Worm (Caenorhabditis elegans) whole organism, L2 larva: ENCODE data around the gene abhd-5.2.

ENCODE experiments used
- C34F6.9 ChIP-seq: fragments of 150-350 bp; optimal IDR thresholded peaks from 2 replicates; lab custom pipeline; 2014; ENCODE audit warnings: missing biosample characterization, missing genetic modification characterization
- F13H6.1 ChIP-seq: sonication (generic microtip); optimal IDR thresholded peaks from 2 replicates; lab custom pipeline; 2016; ENCODE audit warnings: missing genetic modification characterization, missing compliant biosample characterization
- R02D3.7 ChIP-seq: fragments of 150-350 bp; optimal IDR thresholded peaks from 2 replicates; lab custom pipeline; 2014; ENCODE audit warnings: missing biosample characterization, missing genetic modification characterization
- Y55F3AM.14 ChIP-seq: fragments of 200-800 bp; sonication (Bioruptor generic); optimal IDR thresholded peaks from 2 replicates; lab custom pipeline; 2018; ENCODE audit warnings: mild to moderate bottlenecking, missing genetic modification characterization, missing compliant biosample characterization
- ZK546.5 ChIP-seq: sonication (generic microtip); optimal IDR thresholded peaks from 2 replicates; lab custom pipeline; 2017; ENCODE audit warnings: missing biosample characterization, missing genetic modification characterization
- alr-1 ChIP-seq: fragments of 150-350 bp; optimal IDR thresholded peaks from 2 replicates; lab custom pipeline; 2014; ENCODE audit warnings: missing biosample characterization, missing genetic modification characterization
- ama-1 ChIP-seq: fragments of 150-350 bp; optimal IDR thresholded peaks from 2 replicates; lab custom pipeline; 2018; ENCODE audit warnings: inconsistent platforms
- blmp-1 ChIP-seq: sonication (generic microtip); optimal IDR thresholded peaks from 2 replicates; lab custom pipeline; 2017; ENCODE audit warnings: missing genetic modification characterization, mild to moderate bottlenecking, missing compliant biosample characterization, antibody characterized with exemption, moderate library complexity; ENCODE audit not compliant: insufficient read depth
- ceh-16 ChIP-seq: fragments of 150-350 bp; optimal IDR thresholded peaks from 2 replicates; lab custom pipeline; 2014; ENCODE audit warnings: missing biosample characterization, missing genetic modification characterization
- ceh-82 ChIP-seq: fragments of 150-350 bp; optimal IDR thresholded peaks from 2 replicates; lab custom pipeline; 2014; ENCODE audit warnings: missing biosample characterization, missing genetic modification characterization
- crh-2 ChIP-seq: sonication (generic microtip); optimal IDR thresholded peaks from 2 replicates; lab custom pipeline; 2017; ENCODE audit warnings: missing biosample characterization, missing genetic modification characterization
- dmd-4 ChIP-seq: sonication (generic microtip); optimal IDR thresholded peaks from 2 replicates; lab custom pipeline; 2017; ENCODE audit warnings: missing biosample characterization, missing genetic modification characterization
- egl-27 ChIP-seq: sonication (generic microtip); optimal IDR thresholded peaks from 3 replicates; lab custom pipeline; 2017; ENCODE audit warnings: missing biosample characterization, missing genetic modification reagents, missing genetic modification characterization
- elt-1 ChIP-seq: fragments of 150-350 bp; optimal IDR thresholded peaks from 2 replicates; lab custom pipeline; 2014; ENCODE audit warnings: missing biosample characterization, missing genetic modification characterization
- elt-3 ChIP-seq: sonication (generic microtip); optimal IDR thresholded peaks from 2 replicates; lab custom pipeline; 2017; ENCODE audit warnings: missing biosample characterization, missing genetic modification characterization
- fos-1 ChIP-seq: fragments of 150-350 bp; optimal IDR thresholded peaks from 2 replicates; lab custom pipeline; 2014; ENCODE audit warnings: missing biosample characterization, missing genetic modification characterization
- gmeb-1 ChIP-seq: fragments of 150-350 bp; optimal IDR thresholded peaks from 2 replicates; lab custom pipeline; 2014; ENCODE audit warnings: missing biosample characterization, missing genetic modification characterization
- lin-11 ChIP-seq: fragments of 150-350 bp; sonication (generic microtip); optimal IDR thresholded peaks from 2 replicates; lab custom pipeline; 2014; ENCODE audit warnings: missing biosample characterization, missing genetic modification characterization, inconsistent platforms, mixed read lengths
- lin-13 ChIP-seq: fragments of 150-350 bp; optimal IDR thresholded peaks from 2 replicates; lab custom pipeline; 2014; ENCODE audit warnings: missing biosample characterization, missing genetic modification reagents, missing genetic modification characterization
- lsy-2 ChIP-seq, 2 experiments: fragments of 150-350 bp in 1 of 2; sonication (generic microtip) in 1 of 2; optimal IDR thresholded peaks; 2 replicates each; lab custom pipeline; 2014 to 2017; ENCODE audit warnings: missing biosample characterization in 2 of 2, missing genetic modification characterization in 2 of 2
- mab-5 ChIP-seq: fragments of 150-350 bp; optimal IDR thresholded peaks from 2 replicates; lab custom pipeline; 2014; ENCODE audit warnings: missing biosample characterization, missing genetic modification characterization
- mbf-1 ChIP-seq: sonication (generic microtip); optimal IDR thresholded peaks from 2 replicates; lab custom pipeline; 2017; ENCODE audit warnings: missing biosample characterization, missing genetic modification characterization
- mdl-1 ChIP-seq, 2 experiments: fragments of 150-350 bp in 1 of 2; sonication (generic microtip) in 1 of 2; optimal IDR thresholded peaks; 2 replicates each; lab custom pipeline; 2017; ENCODE audit warnings: missing biosample characterization in 2 of 2, missing genetic modification characterization in 2 of 2
- nhr-10 ChIP-seq: sonication (generic microtip); optimal IDR thresholded peaks from 2 replicates; lab custom pipeline; 2017; ENCODE audit warnings: missing biosample characterization, missing genetic modification characterization
- nhr-11 ChIP-seq: fragments of 150-350 bp; optimal IDR thresholded peaks from 2 replicates; lab custom pipeline; 2014; ENCODE audit warnings: missing biosample characterization, missing genetic modification characterization
- nhr-12 ChIP-seq: fragments of 150-350 bp; optimal IDR thresholded peaks from 2 replicates; lab custom pipeline; 2014; ENCODE audit warnings: missing biosample characterization, missing genetic modification characterization
- nhr-129 ChIP-seq: fragments of 150-350 bp; optimal IDR thresholded peaks from 2 replicates; lab custom pipeline; 2014; ENCODE audit warnings: missing biosample characterization, missing genetic modification characterization
- nhr-21 ChIP-seq: fragments of 150-350 bp; optimal IDR thresholded peaks from 2 replicates; lab custom pipeline; 2014; ENCODE audit warnings: missing biosample characterization, missing genetic modification characterization
- nhr-23 ChIP-seq: fragments of 150-350 bp; optimal IDR thresholded peaks from 2 replicates; lab custom pipeline; 2014; ENCODE audit warnings: missing biosample characterization, missing genetic modification reagents, missing genetic modification characterization
- nhr-25 ChIP-seq: fragments of 150-350 bp; sonication (generic microtip); optimal IDR thresholded peaks from 3 replicates; lab custom pipeline; 2014; ENCODE audit warnings: missing biosample characterization, missing genetic modification characterization
- nhr-6 ChIP-seq: fragments of 150-350 bp; optimal IDR thresholded peaks from 2 replicates; lab custom pipeline; 2014; ENCODE audit warnings: missing biosample characterization, missing genetic modification characterization
- nhr-77 ChIP-seq: fragments of 150-350 bp; optimal IDR thresholded peaks from 2 replicates; lab custom pipeline; 2014; ENCODE audit warnings: missing biosample characterization, missing genetic modification characterization
- skn-1 ChIP-seq: sonication (generic microtip); optimal IDR thresholded peaks from 2 replicates; lab custom pipeline; 2017; ENCODE audit warnings: missing biosample characterization, missing genetic modification characterization
- sma-9 ChIP-seq, 2 experiments: fragments of 150-350 bp in 1 of 2; sonication (generic microtip) in 1 of 2; optimal IDR thresholded peaks; 2 replicates each; lab custom pipeline; 2014 to 2016; ENCODE audit warnings: missing genetic modification characterization in 2 of 2, mild to moderate bottlenecking in 1 of 2, missing biosample characterization in 1 of 2, missing compliant biosample characterization in 1 of 2, missing genetic modification reagents in 1 of 2, moderate library complexity in 1 of 2
- snpc-4 ChIP-seq: fragments of 150-350 bp; optimal IDR thresholded peaks from 2 replicates; lab custom pipeline; 2014; ENCODE audit warnings: missing biosample characterization, missing genetic modification characterization
- unc-39 ChIP-seq: fragments of 150-350 bp; optimal IDR thresholded peaks from 2 replicates; lab custom pipeline; 2014; ENCODE audit warnings: missing biosample characterization, missing genetic modification characterization
- unc-55 ChIP-seq: fragments of 150-350 bp; sonication (generic microtip); optimal IDR thresholded peaks from 3 replicates; lab custom pipeline; 2014; ENCODE audit warnings: missing biosample characterization, missing genetic modification reagents, missing genetic modification characterization
- unc-62 ChIP-seq: fragments of 150-350 bp; optimal IDR thresholded peaks from 2 replicates; lab custom pipeline; 2014; ENCODE audit warnings: missing biosample characterization, missing genetic modification reagents, missing genetic modification characterization
- zag-1 ChIP-seq: fragments of 150-350 bp; optimal IDR thresholded peaks from 2 replicates; lab custom pipeline; 2014; ENCODE audit warnings: missing biosample characterization, missing genetic modification characterization
- ztf-1 ChIP-seq: fragments of 200-800 bp; sonication (Bioruptor generic); conservative IDR thresholded peaks from 2 replicates; pipeline ENCODE4 v1.3.6; 2022; ENCODE audit warnings: missing genetic modification characterization, missing compliant biosample characterization
- ztf-11 ChIP-seq: sonication (generic microtip); optimal IDR thresholded peaks from 2 replicates; lab custom pipeline; 2017; ENCODE audit warnings: missing biosample characterization, missing genetic modification characterization
- ztf-4 ChIP-seq: fragments of 150-350 bp; optimal IDR thresholded peaks from 2 replicates; lab custom pipeline; 2014; ENCODE audit warnings: missing biosample characterization, missing genetic modification characterization

The abhd-5.2 gene

ce11 chrV:4813825-4814224 is 30.7 kb upstream of the abhd-5.2 start:
- TF ChIP-seq nhr-11 (tag; lab: Kevin White, UChicago) (no peak), elt-1 (no peak)

- TF ChIP-seq mbf-1 = no peak
- no peak for TF ChIP-seq unc-62 (GFP tag; lab: Kevin White, UChicago)
- TF ChIP-seq elt-3 (tag; lab: Kevin White, UChicago) = no peak
Observed at ce11 chrV:4818563-4818962, 25.9 kb upstream of the abhd-5.2 start, which contains the start of gene ccep-97. ccep-97 (minus strand) TSS chrV:4818663.

ce11 chrV:4820601-4821000 is 23.9 kb upstream of the abhd-5.2 start:
- TF ChIP-seq zag-1 (tag; lab: Kevin White, UChicago) (no peak), nhr-10 (tag; lab: Kevin White, UChicago) (no peak), F13H6.1 (tag; lab: Kevin White, UChicago) (no peak), nhr-25 (tag; lab: Kevin White, UChicago) (peak; percentile 32), nhr-11 (tag; lab: Kevin White, UChicago) (no peak), fos-1 (peak; percentile 15), alr-1 (no peak), lsy-2 (tag; optimal IDR thresholded peaks at IDR 0.05; lab: Kevin White, UChicago) (peak in 1 of 2 experiments; percentile 12), mdl-1 (tag; optimal IDR thresholded peaks at IDR 0.05; lab: Kevin White, UChicago) (peak in 1 of 2 experiments; percentile 22), R02D3.7 (no peak), ztf-4 (tag; lab: Kevin White, UChicago) (peak; percentile 50), C34F6.9 (tag; lab: Kevin White, UChicago) (peak; percentile 10), snpc-4 (tag; lab: Kevin White, UChicago) (no peak), nhr-23 (no peak), nhr-129 (peak; percentile 38), Y55F3AM.14 (GFP tag; lab: Kevin White, UChicago) (no peak), elt-3 (tag; lab: Kevin White, UChicago) (no peak), nhr-77 (tag; lab: Kevin White, UChicago) (no peak), nhr-21 (tag; lab: Kevin White, UChicago) (no peak), dmd-4 (tag; lab: Kevin White, UChicago) (no peak), ZK546.5 (no peak), unc-62 (GFP tag; lab: Kevin White, UChicago) (no peak), ceh-16 (tag; lab: Kevin White, UChicago) (no peak), crh-2 (tag; lab: Kevin White, UChicago) (peak; percentile 28)

- TF ChIP-seq blmp-1 (no peak), lin-13 (GFP tag; lab: Kevin White, UChicago) (no peak)
Observed at ce11 chrV:4823323-4823682, 21.2 kb upstream of the abhd-5.2 start, which contains the start of gene adss-1. adss-1 (minus strand) TSS chrV:4823423.

ce11 chrV:4823683-4824391 is 20.6 kb upstream of the abhd-5.2 start:
- TF ChIP-seq nhr-10 (tag; lab: Kevin White, UChicago) (no peak), crh-2 (tag; lab: Kevin White, UChicago) (peak; percentile 33), sma-9 (GFP tag; optimal IDR thresholded peaks at IDR 0.05; lab: Kevin White, UChicago) (no peak), sma-9 (tag; optimal IDR thresholded peaks at IDR 0.05; lab: Kevin White, UChicago) (no peak), alr-1 (no peak), elt-3 (tag; lab: Kevin White, UChicago) (no peak), nhr-12 (tag; lab: Kevin White, UChicago) (no peak), mbf-1 (no peak), nhr-23 (no peak), skn-1 (tag; lab: Kevin White, UChicago) (no peak), ceh-16 (tag; lab: Kevin White, UChicago) (no peak), elt-1 (no peak), mab-5 (tag; lab: Kevin White, UChicago) (no peak), nhr-25 (tag; lab: Kevin White, UChicago) (peak; percentile 51), lsy-2 (tag; optimal IDR thresholded peaks at IDR 0.05; lab: Kevin White, UChicago) (peak in 1 of 2 experiments; percentile 30), unc-55 (peak; percentile 25), ZK546.5 (no peak), R02D3.7 (no peak), F13H6.1 (tag; lab: Kevin White, UChicago) (no peak), mdl-1 (tag; optimal IDR thresholded peaks at IDR 0.05; lab: Kevin White, UChicago) (no peak), dmd-4 (tag; lab: Kevin White, UChicago) (no peak), unc-39 (no peak), ztf-1 (GFP tag; lab: Robert Waterston, UW) (no peak), ama-1 (lab: Kevin White, UChicago) (peak; percentile 54), gmeb-1 (tag; lab: Kevin White, UChicago) (peak; percentile 29), lin-11 (tag; lab: Kevin White, UChicago) (no peak), nhr-6 (tag; lab: Kevin White, UChicago) (no peak), nhr-129 (peak; percentile 56), Y55F3AM.14 (GFP tag; lab: Kevin White, UChicago) (peak; percentile 92), nhr-21 (tag; lab: Kevin White, UChicago) (no peak), zag-1 (tag; lab: Kevin White, UChicago) (no peak), egl-27 (no peak), ceh-82 (tag; lab: Kevin White, UChicago) (no peak), C34F6.9 (tag; lab: Kevin White, UChicago) (peak; percentile 47), ztf-11 (tag; lab: Kevin White, UChicago) (no peak)
